Fruit fly (Drosophila melanogaster) whole organism, embryonic: Measurements from ENCODE around the gene CG3078.

Experiments used
- Antp ChIP-seq: fragments of 200-800 bp; sonication (Bioruptor generic); optimal IDR thresholded peaks from 3 replicates; lab custom pipeline; 2016; ENCODE audit warnings: missing biosample characterization, missing genetic modification characterization
- BEAF-32 ChIP-seq: fragments of 200-800 bp; sonication (Bioruptor generic); optimal IDR thresholded peaks from 3 replicates; lab custom pipeline; 2017; ENCODE audit warnings: missing biosample characterization, missing genetic modification characterization, mild to moderate bottlenecking, moderate library complexity, missing genetic modification reagents
- Bgb ChIP-seq: fragments of 200-800 bp; sonication (Bioruptor generic); IDR thresholded peaks from 2 replicates; pipeline ENCODE4 v1.3.6; 2022; ENCODE audit warnings: missing biosample characterization, missing genetic modification characterization; ENCODE audit not compliant: partially characterized antibody
- CG12659 ChIP-seq: fragments of 200-800 bp; sonication (Bioruptor generic); optimal IDR thresholded peaks from 3 replicates; lab custom pipeline; 2017; ENCODE audit warnings: mild to moderate bottlenecking, missing biosample characterization, missing genetic modification reagents, missing genetic modification characterization
- CG14860 ChIP-seq: fragments of 200-800 bp; sonication (Bioruptor generic); IDR thresholded peaks from 3 replicates; pipeline ENCODE4 v1.3.6; 2022; ENCODE audit warnings: missing biosample characterization, missing genetic modification characterization; ENCODE audit not compliant: partially characterized antibody
- CG1602 ChIP-seq: fragments of 200-800 bp; sonication (Bioruptor generic); optimal IDR thresholded peaks from 3 replicates; lab custom pipeline; 2016; ENCODE audit warnings: missing biosample characterization, missing genetic modification characterization
- CG16813 ChIP-seq: fragments of 200-800 bp; sonication (Bioruptor generic); IDR thresholded peaks from 3 replicates; pipeline ENCODE4 v1.3.6; 2022; ENCODE audit warnings: missing biosample characterization, missing genetic modification characterization; ENCODE audit not compliant: partially characterized antibody
- CG33213 ChIP-seq: fragments of 200-800 bp; sonication (Bioruptor generic); optimal IDR thresholded peaks from 3 replicates; lab custom pipeline; 2016; ENCODE audit warnings: missing biosample characterization, missing genetic modification characterization
- CG33557 ChIP-seq: fragments of 200-800 bp; sonication (Bioruptor generic); optimal IDR thresholded peaks from 2 replicates; lab custom pipeline; 2019; ENCODE audit warnings: missing biosample characterization, mild to moderate bottlenecking, missing genetic modification characterization, moderate library complexity
- CG3847 ChIP-seq: fragments of 200-800 bp; sonication (Bioruptor generic); IDR thresholded peaks from 2 replicates; pipeline ENCODE4 v1.3.6; 2022; ENCODE audit warnings: missing biosample characterization, missing genetic modification characterization
- CG4707 ChIP-seq: fragments of 200-800 bp; sonication (Bioruptor generic); optimal IDR thresholded peaks from 2 replicates; lab custom pipeline; 2018; ENCODE audit warnings: missing biosample characterization, mild to moderate bottlenecking, missing genetic modification characterization, moderate library complexity
- CG7357 ChIP-seq: fragments of 200-800 bp; sonication (Bioruptor generic); IDR thresholded peaks from 3 replicates; pipeline ENCODE4 v1.3.6; 2022; ENCODE audit warnings: missing biosample characterization, missing genetic modification characterization
- CG7963 ChIP-seq: fragments of 200-800 bp; sonication (Bioruptor generic); IDR thresholded peaks from 3 replicates; pipeline ENCODE4 v1.3.6; 2022; ENCODE audit warnings: missing biosample characterization, missing genetic modification characterization; ENCODE audit not compliant: partially characterized antibody
- CG9727 ChIP-seq: fragments of 200-800 bp; sonication (Bioruptor generic); optimal IDR thresholded peaks from 3 replicates; lab custom pipeline; 2017; ENCODE audit warnings: missing biosample characterization, mild to moderate bottlenecking, missing genetic modification characterization
- CG9932 ChIP-seq: fragments of 200-800 bp; sonication (Bioruptor generic); IDR thresholded peaks from 2 replicates; pipeline ENCODE4 v1.3.6; 2022; ENCODE audit warnings: missing biosample characterization, missing genetic modification characterization
- D19A ChIP-seq: fragments of 200-800 bp; optimal IDR thresholded peaks from 3 replicates; lab custom pipeline; 2019; ENCODE audit warnings: missing biosample characterization, mild to moderate bottlenecking, missing genetic modification characterization, moderate library complexity
- Doc3 ChIP-seq: fragments of 200-800 bp; sonication (Bioruptor generic); IDR thresholded peaks from 3 replicates; pipeline ENCODE4 v1.3.6; 2022; ENCODE audit warnings: missing biosample characterization, missing genetic modification characterization; ENCODE audit not compliant: partially characterized antibody
- Dp ChIP-seq: fragments of 200-800 bp; sonication (Bioruptor generic); optimal IDR thresholded peaks from 2 replicates; lab custom pipeline; 2018; ENCODE audit warnings: missing biosample characterization, mild to moderate bottlenecking, missing genetic modification characterization, moderate library complexity
- Ets97D ChIP-seq: fragments of 200-800 bp; sonication (Bioruptor generic); optimal IDR thresholded peaks from 3 replicates; lab custom pipeline; 2016; ENCODE audit warnings: missing biosample characterization, missing genetic modification characterization
- Fer2 ChIP-seq: fragments of 200-800 bp; sonication (Bioruptor generic); optimal IDR thresholded peaks from 2 replicates; lab custom pipeline; 2018; ENCODE audit warnings: missing biosample characterization, mild to moderate bottlenecking, missing genetic modification characterization, moderate library complexity
- MBD-R2 ChIP-seq: fragments of 200-800 bp; sonication (Bioruptor generic); IDR thresholded peaks from 2 replicates; pipeline ENCODE4 v1.3.6; 2022; ENCODE audit warnings: missing biosample characterization, missing genetic modification characterization
- Med ChIP-seq: fragments of 200-800 bp; sonication (Bioruptor generic); peaks from one replicate; lab custom pipeline; 2016; ENCODE audit warnings: missing biosample characterization, missing genetic modification characterization, mild to moderate bottlenecking, inconsistent platforms, moderate library complexity
- Pdp1 ChIP-seq, 2 experiments: fragments of 200-800 bp; sonication (Bioruptor generic); optimal IDR thresholded peaks; 3 replicates each; lab custom pipeline; 2016; ENCODE audit warnings: missing biosample characterization in 2 of 2, missing genetic modification characterization in 2 of 2, mild to moderate bottlenecking in 1 of 2, moderate library complexity in 1 of 2
- Scr ChIP-seq: fragments of 200-800 bp; sonication (Bioruptor generic); IDR thresholded peaks from 2 replicates; pipeline ENCODE4 v1.3.6; 2022; ENCODE audit warnings: missing biosample characterization, missing genetic modification characterization; ENCODE audit not compliant: partially characterized antibody
- Xrp1 ChIP-seq: fragments of 200-800 bp; sonication (Bioruptor generic); IDR thresholded peaks from 2 replicates; pipeline ENCODE4 v1.3.6; 2022; ENCODE audit warnings: missing biosample characterization, missing genetic modification characterization
- YL-1 ChIP-seq: fragments of 200-800 bp; sonication (Bioruptor generic); optimal IDR thresholded peaks from 3 replicates; lab custom pipeline; 2017; ENCODE audit warnings: missing biosample characterization, mild to moderate bottlenecking, missing genetic modification characterization
- bowl ChIP-seq: fragments of 200-800 bp; sonication (Bioruptor generic); IDR thresholded peaks from 2 replicates; pipeline ENCODE4 v1.3.6; 2022; ENCODE audit warnings: missing biosample characterization, missing genetic modification characterization
- chif ChIP-seq, 2 experiments: fragments of 200-800 bp; sonication (Bioruptor generic); optimal IDR thresholded peaks; 3 replicates each; lab custom pipeline; 2016; ENCODE audit warnings: missing biosample characterization in 2 of 2, missing genetic modification characterization in 2 of 2
- croc ChIP-seq: fragments of 200-800 bp; sonication (Bioruptor generic); conservative IDR thresholded peaks from 3 replicates; pipeline ENCODE4 v1.3.6; 2022; ENCODE audit warnings: missing biosample characterization, missing genetic modification characterization
- en ChIP-seq: fragments of 200-800 bp; sonication (Bioruptor generic); optimal IDR thresholded peaks from 2 replicates; lab custom pipeline; 2016; ENCODE audit warnings: missing biosample characterization, missing genetic modification characterization
- eyg ChIP-seq: fragments of 200-800 bp; sonication (Bioruptor generic); optimal IDR thresholded peaks from 3 replicates; lab custom pipeline; 2016; ENCODE audit warnings: missing biosample characterization, missing genetic modification characterization
- gsb ChIP-seq: fragments of 200-800 bp; sonication (Bioruptor generic); IDR thresholded peaks from 2 replicates; pipeline ENCODE4 v1.3.6; 2022; ENCODE audit warnings: missing biosample characterization, missing genetic modification characterization
- hb ChIP-seq: fragments of 200-800 bp; sonication (Bioruptor generic); IDR thresholded peaks from 3 replicates; pipeline ENCODE4 v1.3.6; 2022; ENCODE audit warnings: missing biosample characterization, missing genetic modification characterization; ENCODE audit not compliant: partially characterized antibody
- inv ChIP-seq: fragments of 200-800 bp; sonication (Bioruptor generic); IDR thresholded peaks from 2 replicates; pipeline ENCODE4 v1.3.6; 2022; ENCODE audit warnings: missing biosample characterization, missing genetic modification characterization; ENCODE audit not compliant: partially characterized antibody
- knrl ChIP-seq: fragments of 200-800 bp; sonication (Bioruptor generic); IDR thresholded peaks from 3 replicates; pipeline ENCODE4 v1.3.6; 2022; ENCODE audit warnings: missing biosample characterization, missing genetic modification characterization; ENCODE audit not compliant: partially characterized antibody
- luna ChIP-seq: fragments of 200-800 bp; sonication (Bioruptor generic); optimal IDR thresholded peaks from 2 replicates; lab custom pipeline; 2016; ENCODE audit warnings: missing biosample characterization, missing genetic modification characterization
- nerfin-2 ChIP-seq: fragments of 200-800 bp; sonication (Bioruptor generic); IDR thresholded peaks from 2 replicates; pipeline ENCODE4 v1.3.6; 2022; ENCODE audit warnings: missing biosample characterization, missing genetic modification characterization; ENCODE audit not compliant: partially characterized antibody
- nmo ChIP-seq: fragments of 200-800 bp; sonication (Bioruptor generic); optimal IDR thresholded peaks from 2 replicates; lab custom pipeline; 2018; ENCODE audit warnings: missing biosample characterization, mild to moderate bottlenecking, missing genetic modification characterization, moderate library complexity
- pan ChIP-seq, 4 experiments: fragments of >200 bp in 3 of 4; fragments of 200-800 bp in 1 of 4; sonication (Bioruptor generic) in 1 of 4; optimal IDR thresholded peaks in 3 of 4; IDR thresholded peaks in 1 of 4; 2 replicates each; pipeline versions ENCODE4 v1.3.6 to Lab custom; 2017 to 2022; ENCODE audit warnings: missing biosample characterization in 2 of 4, missing genetic modification characterization in 2 of 4, mixed read lengths in 1 of 4
- pho ChIP-seq: fragments of 200-800 bp; sonication (Bioruptor generic); optimal IDR thresholded peaks from 2 replicates; lab custom pipeline; 2016; ENCODE audit warnings: missing biosample characterization, missing genetic modification characterization
- phol ChIP-seq: fragments of 200-800 bp; sonication (Bioruptor generic); optimal IDR thresholded peaks from 3 replicates; lab custom pipeline; 2018; ENCODE audit warnings: missing biosample characterization, mild to moderate bottlenecking, missing genetic modification characterization, moderate library complexity
- run ChIP-seq: fragments of 200-800 bp; sonication (Bioruptor generic); optimal IDR thresholded peaks from 3 replicates; lab custom pipeline; 2018; ENCODE audit warnings: missing biosample characterization, mild to moderate bottlenecking, missing genetic modification characterization
- sens ChIP-seq: fragments of 200-800 bp; sonication (Bioruptor generic); peaks from one replicate; lab custom pipeline; 2016; ENCODE audit warnings: missing biosample characterization, missing genetic modification characterization
- sna ChIP-seq: fragments of 200-800 bp; sonication (Bioruptor generic); IDR thresholded peaks from 2 replicates; pipeline ENCODE4 v1.3.6; 2022; ENCODE audit warnings: missing biosample characterization, missing genetic modification characterization; ENCODE audit not compliant: partially characterized antibody
- sob ChIP-seq: fragments of 200-800 bp; sonication (Bioruptor generic); IDR thresholded peaks from 2 replicates; pipeline ENCODE4 v1.3.6; 2022; ENCODE audit warnings: missing biosample characterization, missing genetic modification characterization
- ssp ChIP-seq: fragments of 200-800 bp; sonication (Bioruptor generic); IDR thresholded peaks from 2 replicates; pipeline ENCODE4 v1.3.6; 2022; ENCODE audit warnings: missing biosample characterization, missing genetic modification characterization
- stwl ChIP-seq: fragments of 200-800 bp; sonication (Bioruptor generic); optimal IDR thresholded peaks from 3 replicates; lab custom pipeline; 2018; ENCODE audit warnings: missing biosample characterization, mild to moderate bottlenecking, missing genetic modification characterization, moderate library complexity
- vvl ChIP-seq: fragments of 200-800 bp; sonication (Bioruptor generic); IDR thresholded peaks from 2 replicates; pipeline ENCODE4 v1.3.6; 2022; ENCODE audit warnings: missing biosample characterization, missing genetic modification characterization
- zen ChIP-seq: fragments of 200-800 bp; sonication (Bioruptor generic); optimal IDR thresholded peaks from 3 replicates; lab custom pipeline; 2018; ENCODE audit warnings: missing biosample characterization, mild to moderate bottlenecking, missing genetic modification characterization, moderate library complexity

Gene CG3078

dm6 chrX:2241842-2242241 is 17.8 kb downstream of the CG3078 start, which contains the start of gene kz (continued):
- no peak for TF ChIP-seq pho (GFP tag; lab: Kevin White, UChicago)
- TF ChIP-seq pan (optimal IDR thresholded peaks at IDR 0.05; lab: Kevin White, UChicago): no peak
- TF ChIP-seq pan (GFP tag; optimal IDR thresholded peaks at IDR 0.05 in 1 of 2, IDR thresholded peaks at IDR 0.05 in 1 of 2): no peak
- peak; percentile 34 for TF ChIP-seq phol (tag; lab: Kevin White, UChicago)
- TF ChIP-seq CG7357 (GFP tag; lab: Robert Waterston, UW): peak; percentile 100
- peak; percentile 86 for TF ChIP-seq YL-1
- TF ChIP-seq CG12659: peak; percentile 64
- TF ChIP-seq CG33557 (GFP tag; lab: Kevin White, UChicago): no peak
- TF ChIP-seq Pdp1 (GFP tag; optimal IDR thresholded peaks at IDR 0.05; lab: Kevin White, UChicago): no peak
- peak; percentile 94 for TF ChIP-seq ssp
- peak; percentile 98 for TF ChIP-seq CG7963
- TF ChIP-seq nerfin-2 (GFP tag; lab: Robert Waterston, UW): peak; percentile 100
- TF ChIP-seq Antp: no peak
- peak; percentile 85 for TF ChIP-seq Scr (GFP tag; lab: Robert Waterston, UW)
- TF ChIP-seq CG4707 (GFP tag; lab: Kevin White, UChicago): no peak
- TF ChIP-seq Fer2 (tag; lab: Kevin White, UChicago): no peak
- TF ChIP-seq gsb (GFP tag; lab: Robert Waterston, UW): no peak
- TF ChIP-seq Bgb (GFP tag; lab: Robert Waterston, UW): peak; percentile 97
- TF ChIP-seq bowl (GFP tag; lab: Robert Waterston, UW): no peak
- TF ChIP-seq D19A (tag; lab: Kevin White, UChicago): no peak
- TF ChIP-seq CG3847 (GFP tag; lab: Robert Waterston, UW): no peak
- TF ChIP-seq inv (GFP tag; lab: Robert Waterston, UW): peak; percentile 88
- TF ChIP-seq eyg (GFP tag; lab: Kevin White, UChicago): no peak
- TF ChIP-seq Dp (GFP tag; lab: Kevin White, UChicago): peak; percentile 66
- peak; percentile 99 for TF ChIP-seq hb
- TF ChIP-seq CG16813 (GFP tag; lab: Robert Waterston, UW): peak; percentile 93
- peak; percentile 93 for TF ChIP-seq MBD-R2 (GFP tag; lab: Robert Waterston, UW)
- no peak for TF ChIP-seq vvl (GFP tag; lab: Robert Waterston, UW)
- TF ChIP-seq Ets97D (GFP tag; lab: Kevin White, UChicago): peak; percentile 60
- TF ChIP-seq Doc3 (GFP tag; lab: Robert Waterston, UW): peak; percentile 77
- peak; percentile 82 for TF ChIP-seq knrl (GFP tag; lab: Robert Waterston, UW)
- TF ChIP-seq Xrp1 (GFP tag; lab: Robert Waterston, UW): no peak
- no peak for TF ChIP-seq CG33213 (GFP tag; lab: Kevin White, UChicago)
- TF ChIP-seq run (tag; lab: Kevin White, UChicago): no peak
- peak; percentile 38; the same call in 1 of the 2 replicates for TF ChIP-seq sob (GFP tag; lab: Robert Waterston, UW)
- peak; percentile 88 for TF ChIP-seq stwl (tag; lab: Kevin White, UChicago)
- TF ChIP-seq sna (GFP tag; lab: Robert Waterston, UW): peak; percentile 59; the same call in 1 of the 2 replicates
- peak; percentile 76 for TF ChIP-seq BEAF-32 (GFP tag; lab: Kevin White, UChicago)
- TF ChIP-seq sens: peak; percentile 64
- no peak for TF ChIP-seq chif (GFP tag; optimal IDR thresholded peaks at IDR 0.05; lab: Kevin White, UChicago)
- TF ChIP-seq CG9932 (GFP tag; lab: Robert Waterston, UW): no peak
- peak; percentile 98 for TF ChIP-seq CG14860 (GFP tag; lab: Robert Waterston, UW)
- TF ChIP-seq en: no peak
- TF ChIP-seq luna (GFP tag; lab: Kevin White, UChicago): no peak
- peak; percentile 77 for TF ChIP-seq Med (GFP tag; lab: Kevin White, UChicago)
- TF ChIP-seq CG1602 (GFP tag; lab: Kevin White, UChicago): no peak
- peak; percentile 2 for TF ChIP-seq zen (tag; lab: Kevin White, UChicago)
- TF ChIP-seq CG9727 (GFP tag; lab: Kevin White, UChicago): no peak
- no peak for TF ChIP-seq croc (GFP tag; lab: Robert Waterston, UW)
- peak; percentile 39 for TF ChIP-seq nmo (GFP tag; lab: Kevin White, UChicago)
